Worm (Caenorhabditis elegans): ENCODE results near the gene K12D12.4.

DNA sequence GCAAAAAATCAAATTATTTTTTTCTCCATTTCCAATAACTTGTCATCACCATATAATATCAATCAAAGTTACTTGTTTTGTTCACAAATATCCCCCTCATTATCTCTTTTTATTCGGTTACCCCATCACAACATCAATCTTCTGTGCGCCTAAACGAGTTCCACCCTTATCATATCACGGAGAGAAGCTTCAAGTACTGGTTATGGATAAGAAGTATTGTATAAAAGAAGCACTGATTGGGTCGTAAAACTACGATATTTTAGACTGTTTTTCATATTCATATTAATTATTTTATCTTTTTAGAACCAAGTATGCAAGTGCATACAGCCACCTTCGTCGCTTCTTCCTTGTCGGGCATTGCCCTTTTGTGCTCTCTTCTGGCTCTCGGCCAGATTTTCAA is 2.7 kb upstream of the K12D12.4 start, which contains the start of gene col-84:
- TF ChIP-seq egl-27 (tag; optimal IDR thresholded peaks at IDR 0.05) (no peak), lsy-2 (tag; optimal IDR thresholded peaks at IDR 0.05) (no peak), elt-3 (tag; optimal IDR thresholded peaks at IDR 0.05) (no peak), ztf-11 (tag; optimal IDR thresholded peaks at IDR 0.05) (no peak), mab-5 (tag; optimal IDR thresholded peaks at IDR 0.05) (no peak), ama-1 (optimal IDR thresholded peaks at IDR 0.05) (no peak), lin-11 (tag; optimal IDR thresholded peaks at IDR 0.05) (no peak), unc-62 (GFP tag; optimal IDR thresholded peaks at IDR 0.05) (no peak), sma-9 (GFP tag; optimal IDR thresholded peaks at IDR 0.05) (no peak), sma-9 (tag; optimal IDR thresholded peaks at IDR 0.05) (no peak), nhr-6 (tag; optimal IDR thresholded peaks at IDR 0.05) (no peak), nhr-77 (tag; optimal IDR thresholded peaks at IDR 0.05) (no peak), mbf-1 (tag; optimal IDR thresholded peaks at IDR 0.05) (no peak), zag-1 (tag; optimal IDR thresholded peaks at IDR 0.05) (no peak)

All from whole organism, L2 larva.